Fruit fly (Drosophila melanogaster): ENCODE results near the gene CG32071.

Gene CG32071

DNA sequence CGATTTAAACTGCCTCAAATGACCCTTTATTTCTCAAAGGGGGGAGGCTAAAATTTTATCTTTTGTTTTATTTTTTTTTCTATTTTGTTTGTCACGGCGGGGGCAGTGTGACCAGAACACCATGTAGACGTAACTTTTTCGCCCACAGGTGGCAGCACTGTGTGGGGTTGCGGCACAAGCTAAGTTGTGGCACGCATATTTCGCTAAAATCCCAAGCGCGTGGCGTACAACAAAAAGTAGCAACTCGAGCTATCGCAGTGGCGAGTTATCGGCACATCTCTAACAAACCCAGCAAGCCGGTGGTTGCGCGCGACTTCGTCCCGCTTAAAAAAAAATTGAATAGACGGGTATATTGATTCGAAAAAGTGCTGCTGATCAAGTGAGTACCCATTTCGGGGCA, 19.4 kb upstream of the CG32071 start, which contains the start of the genes Ufd1 and NaPi-III:
TSS of gene Ufd1 (minus strand) at position 129 of the 400 bp plus-strand sequence.
TSS of gene NaPi-III (plus strand) at position 261 of the 400 bp plus-strand sequence.
- peak; percentile 22 for TF ChIP-seq noc (tag; optimal IDR thresholded peaks at IDR 0.05)

DNA sequence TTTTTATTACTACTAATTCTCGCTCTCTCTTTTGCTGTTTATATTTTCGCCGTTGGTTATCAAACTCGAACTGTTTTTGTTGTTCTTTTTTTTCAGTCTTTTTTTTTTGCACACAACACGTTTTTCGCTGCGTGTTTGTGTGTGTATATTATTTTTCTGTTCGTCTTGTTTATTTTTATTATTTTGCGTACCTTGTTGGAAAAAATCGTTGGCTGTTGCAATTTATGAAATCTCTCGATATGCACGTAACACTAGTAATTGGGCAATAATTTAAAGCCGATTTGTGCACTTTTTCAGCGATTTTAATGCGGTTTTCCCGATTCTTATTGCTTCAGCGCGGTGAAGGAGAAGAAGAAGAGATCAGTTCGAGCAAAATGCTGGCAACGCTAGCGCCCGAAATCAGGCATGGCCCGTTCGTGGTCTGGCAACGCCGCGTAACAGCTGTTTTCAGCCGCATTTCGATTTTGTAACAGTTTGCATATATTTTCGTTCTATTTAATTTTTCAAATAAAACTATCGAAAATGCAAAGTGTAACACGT, 16.8 kb upstream of the CG32071 start, which contains the start of the genes FoxK and mRpL2:
TSS of gene FoxK (minus strand) at position 365 of the 540 bp plus-strand sequence.
TSS of gene mRpL2 (plus strand) at position 429 of the 540 bp plus-strand sequence.
- peak; percentile 13 for TF ChIP-seq noc (tag; optimal IDR thresholded peaks at IDR 0.05)

DNA sequence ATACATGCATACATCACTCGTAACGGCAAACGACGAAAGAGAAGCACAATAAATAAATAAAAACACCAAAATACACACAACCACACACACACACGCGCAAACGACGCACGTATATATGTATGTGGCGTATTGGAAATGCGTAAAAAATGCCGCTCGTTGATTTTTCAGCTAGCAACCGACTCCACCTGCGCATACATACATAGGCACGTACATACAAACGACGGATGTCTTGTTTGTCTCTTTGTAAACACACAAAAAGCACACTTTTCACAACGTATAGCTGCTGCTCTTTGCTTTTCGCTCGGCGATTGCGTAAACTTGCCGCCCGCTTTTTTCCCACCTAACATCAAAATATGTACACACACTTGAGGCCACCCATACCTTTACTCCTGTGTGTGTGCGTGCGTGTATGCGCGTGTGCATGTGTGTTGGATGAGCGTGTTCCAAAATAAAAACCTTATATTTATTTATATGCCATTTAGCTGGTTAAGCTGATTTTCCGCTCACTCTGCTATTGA, 16.3 kb upstream of the CG32071 start:
- TF ChIP-seq noc (tag; optimal IDR thresholded peaks at IDR 0.05), result peak; percentile 8

DNA sequence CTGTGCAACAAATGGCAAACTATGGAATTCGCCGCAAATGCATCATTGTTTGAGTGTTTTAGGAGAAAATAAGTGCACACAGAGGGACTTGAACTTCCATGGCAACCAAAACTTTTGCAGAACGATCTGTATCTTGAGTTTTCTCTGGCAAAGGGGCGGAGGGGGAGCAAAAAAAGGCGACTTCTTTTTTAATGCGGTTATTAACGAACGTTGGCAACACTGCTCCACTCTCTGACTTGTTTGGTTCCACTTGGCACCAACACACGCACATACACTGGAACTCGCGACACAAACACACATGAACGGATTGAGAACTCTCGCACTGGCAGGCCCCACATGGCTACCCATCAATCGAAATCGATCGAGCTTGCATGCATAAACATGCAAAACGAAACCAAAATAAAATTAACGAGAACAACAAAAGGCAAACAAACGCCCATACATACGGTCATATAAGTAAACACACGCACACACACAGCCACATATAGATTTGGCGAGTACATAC, 15.8 kb upstream of the CG32071 start:
- TF ChIP-seq noc (tag; optimal IDR thresholded peaks at IDR 0.05), result no peak

DNA sequence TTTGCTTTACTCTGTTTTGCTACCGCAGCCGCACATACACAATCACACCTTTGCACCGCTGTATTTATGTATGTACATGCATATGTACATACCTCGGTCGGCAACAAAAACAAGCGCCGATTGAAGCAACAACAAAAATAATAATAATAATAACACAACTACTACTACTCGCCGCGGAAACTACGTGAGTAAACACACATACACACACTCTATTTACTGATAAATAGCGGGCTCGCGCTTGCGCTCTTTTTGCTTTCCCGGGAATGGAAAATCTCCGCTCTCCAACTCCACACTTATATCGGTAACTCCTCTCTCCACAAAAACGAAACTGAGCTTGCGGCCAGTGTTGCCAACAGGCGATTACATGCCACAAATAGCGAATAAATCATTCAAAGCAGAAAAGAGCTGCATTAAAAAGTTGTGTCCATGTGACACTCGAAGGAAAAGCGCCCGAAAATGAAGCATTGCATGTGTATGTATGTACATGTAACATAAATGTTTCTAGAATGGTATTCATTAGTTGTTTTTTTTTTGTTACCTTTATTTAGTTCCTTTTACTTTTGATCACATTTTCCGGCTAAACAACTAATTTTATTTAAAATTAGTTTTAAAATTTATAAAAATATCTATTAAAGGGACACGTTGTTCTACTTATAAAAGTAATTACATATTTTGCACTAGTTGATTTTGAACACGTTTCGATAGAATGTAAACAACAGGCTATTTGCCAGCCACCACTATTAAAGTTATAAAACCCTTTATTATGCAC, 15.1 kb upstream of the CG32071 start:
- TF ChIP-seq noc (tag; optimal IDR thresholded peaks at IDR 0.05), result peak; percentile 38

DNA sequence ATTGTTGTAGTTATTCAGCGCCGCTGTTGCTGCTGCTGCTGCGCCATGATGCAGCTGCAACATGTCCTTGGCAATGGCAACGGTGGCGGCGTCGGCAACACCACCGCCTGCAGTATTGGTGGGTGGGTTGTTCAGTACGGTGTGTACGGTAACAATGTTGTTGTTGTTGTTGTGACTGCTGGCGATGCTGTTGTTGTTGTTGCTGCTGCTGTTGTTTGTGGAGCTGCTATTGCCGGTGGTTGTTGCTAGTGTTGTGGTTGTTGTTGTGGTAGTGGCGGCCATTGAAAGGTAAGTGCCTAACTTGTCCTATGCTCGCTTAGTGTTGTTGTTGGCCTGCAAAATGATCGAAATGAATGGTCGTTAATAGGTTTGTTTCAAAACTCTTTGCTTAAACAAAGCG, 14.1 kb upstream of the CG32071 start:
- TF ChIP-seq noc (tag; optimal IDR thresholded peaks at IDR 0.05), result no peak

DNA sequence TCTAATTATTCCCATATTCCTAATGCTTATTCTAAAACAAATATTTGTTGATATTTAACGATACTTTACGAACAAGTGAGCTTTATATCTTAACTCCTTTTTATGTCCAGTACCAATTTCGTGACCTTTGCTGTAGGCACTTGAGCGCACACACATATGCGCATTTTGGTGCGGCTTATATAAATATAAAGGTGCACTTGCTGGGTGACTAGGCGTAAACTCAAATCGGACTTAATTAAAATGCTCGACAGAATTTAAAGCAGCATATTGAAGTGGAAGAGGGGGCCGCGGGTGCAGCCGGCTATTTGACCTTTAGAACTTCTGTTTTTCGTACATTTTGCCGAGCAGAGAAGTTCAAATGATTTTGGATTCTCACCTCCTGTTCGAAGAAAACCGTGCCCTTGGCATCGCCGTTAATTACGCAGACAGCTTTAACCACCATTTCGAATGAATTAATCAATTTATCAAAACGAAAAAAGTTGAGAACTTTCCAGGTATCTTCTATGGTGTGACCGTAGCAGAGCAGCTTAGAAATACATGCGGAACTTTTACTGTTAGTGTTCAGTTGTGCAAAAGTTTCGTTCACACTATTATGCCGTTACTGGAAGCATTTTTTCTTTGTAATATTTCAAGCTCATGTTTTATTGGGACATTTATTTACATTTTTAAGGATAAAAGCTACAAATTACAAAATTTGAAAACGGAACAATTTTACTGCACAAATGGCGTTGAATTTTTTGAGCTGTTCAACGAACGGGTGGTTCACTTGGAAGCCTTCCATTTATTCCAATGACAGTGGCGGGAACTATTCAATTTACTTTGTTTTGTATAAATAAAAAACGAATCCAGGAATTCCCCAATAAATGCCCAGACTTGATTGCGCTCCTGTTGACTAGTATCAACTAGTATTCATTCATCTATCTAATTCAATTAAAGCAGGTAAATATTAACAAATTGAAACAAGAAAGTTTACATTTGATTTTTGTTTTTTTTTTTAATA, 9.8 kb upstream of the CG32071 start, which contains the start of gene Sod1:
TSS of gene Sod1 (minus strand) at position 543 of the 1,000 bp plus-strand sequence.
- TF ChIP-seq noc (tag; optimal IDR thresholded peaks at IDR 0.05), result peak; percentile 44

DNA sequence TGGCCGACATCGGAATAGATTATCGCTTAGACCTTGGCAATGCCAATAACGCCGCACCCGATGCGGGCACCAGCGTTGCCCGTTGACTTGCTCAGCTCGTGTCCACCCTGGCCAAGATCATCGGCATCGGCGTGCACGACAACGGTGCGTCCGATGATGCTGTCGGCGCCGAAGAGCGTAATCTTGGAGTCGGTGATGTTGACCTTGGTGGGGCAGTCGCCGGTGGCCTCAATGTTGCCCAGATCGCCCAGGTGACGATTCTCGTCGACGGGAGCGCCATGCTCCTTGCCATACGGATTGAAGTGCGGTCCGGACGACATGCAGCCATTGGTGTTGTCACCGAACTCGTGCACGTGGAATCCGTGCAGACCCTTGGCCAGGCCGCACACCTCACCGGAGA, 8.8 kb upstream of the CG32071 start:
- TF ChIP-seq noc (tag; optimal IDR thresholded peaks at IDR 0.05), result no peak

DNA sequence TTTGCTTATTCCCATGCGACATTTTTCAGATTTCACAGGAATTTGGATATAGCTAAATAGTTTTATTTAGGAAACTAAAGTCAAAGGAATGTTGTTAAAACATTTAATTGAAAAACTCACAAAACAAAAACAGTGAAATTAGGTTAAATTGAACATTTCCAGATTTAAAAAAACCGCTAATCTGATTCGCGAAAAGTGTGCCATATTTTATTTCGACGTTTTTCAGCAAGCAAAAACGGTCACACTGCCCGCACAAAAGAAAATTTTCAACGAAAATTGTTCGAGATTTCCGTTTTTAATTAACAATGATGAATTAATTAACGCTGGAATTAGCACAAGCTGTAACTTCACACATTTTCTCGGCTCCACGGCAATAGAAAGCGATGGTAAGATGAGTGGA, 5.8 kb upstream of the CG32071 start, which contains the start of the genes CG34012 and emei:
TSS of gene CG34012 (minus strand) at position 52 of the 400 bp plus-strand sequence.
TSS of gene emei (plus strand) at position 237 of the 400 bp plus-strand sequence.
- TF ChIP-seq noc (tag; optimal IDR thresholded peaks at IDR 0.05), result no peak

DNA sequence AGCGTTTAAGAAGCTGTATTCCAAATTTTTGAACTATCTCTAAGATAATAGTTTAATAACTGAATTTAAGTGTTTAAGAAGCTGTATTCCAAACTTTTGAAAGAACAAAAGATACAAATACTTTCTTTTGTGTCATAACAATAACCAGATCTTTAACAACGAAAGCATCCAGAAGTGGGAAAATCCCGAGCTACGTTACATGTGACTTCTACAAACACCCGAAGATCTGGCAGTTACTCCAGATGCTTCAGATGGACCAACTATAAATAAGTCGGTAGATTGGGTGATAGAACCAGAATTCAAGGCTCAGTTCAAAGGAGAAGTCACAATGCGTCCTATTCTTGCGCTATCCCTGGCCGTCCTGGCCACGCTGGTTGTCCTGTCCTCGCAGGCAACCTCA, 4.3 kb upstream of the CG32071 start, which contains the start of gene CG12522:
TSS of gene CG12522 (plus strand) at position 301 of the 400 bp plus-strand sequence.
- no peak for TF ChIP-seq noc (tag; optimal IDR thresholded peaks at IDR 0.05)

DNA sequence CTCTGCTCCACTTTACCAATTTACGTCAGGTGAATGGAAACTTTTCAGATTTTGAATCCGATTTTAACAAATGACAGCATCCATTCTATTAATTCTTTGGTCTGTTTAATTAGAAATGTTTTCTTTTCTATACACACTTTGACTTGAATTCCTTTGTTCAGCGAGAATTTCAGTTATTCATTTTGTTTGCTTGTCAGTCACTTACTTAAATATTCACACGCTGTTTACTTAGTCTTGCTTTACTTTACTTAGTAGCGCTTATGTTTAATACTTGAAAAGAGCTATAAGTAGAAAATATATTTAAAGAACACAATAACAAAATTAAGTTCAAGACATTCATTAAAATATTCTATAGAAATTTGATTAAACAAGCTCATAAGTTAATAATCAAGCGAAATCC, 3.8 kb upstream of the CG32071 start, which contains the start of gene CG32073:
TSS of gene CG32073 (minus strand) at position 151 of the 400 bp plus-strand sequence.
- TF ChIP-seq noc (tag; optimal IDR thresholded peaks at IDR 0.05), result no peak

DNA sequence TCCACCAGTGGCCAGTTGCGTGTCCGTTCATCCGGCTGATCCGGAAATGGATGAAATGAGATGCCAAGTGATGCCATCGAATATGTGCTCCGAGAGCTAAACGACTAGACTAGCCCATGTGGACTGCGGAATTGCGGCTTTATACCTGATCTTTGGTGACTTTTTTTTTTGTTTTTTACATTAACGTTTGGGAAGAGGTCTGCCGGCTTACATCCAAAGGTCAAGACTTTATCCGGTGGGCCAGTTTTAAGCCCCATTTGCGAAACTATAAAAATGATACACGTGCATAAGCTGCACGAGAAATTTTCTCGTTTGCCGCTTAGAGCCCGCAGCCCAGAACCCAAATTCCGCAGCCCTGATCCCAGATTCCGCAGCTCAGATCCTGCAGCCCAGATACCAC, 743 bp downstream of the CG32071 start, which contains the start of gene Elo68alpha:
TSS of gene Elo68alpha (minus strand) at position 101 of the 400 bp plus-strand sequence.
- no peak for TF ChIP-seq noc (tag; optimal IDR thresholded peaks at IDR 0.05)

DNA sequence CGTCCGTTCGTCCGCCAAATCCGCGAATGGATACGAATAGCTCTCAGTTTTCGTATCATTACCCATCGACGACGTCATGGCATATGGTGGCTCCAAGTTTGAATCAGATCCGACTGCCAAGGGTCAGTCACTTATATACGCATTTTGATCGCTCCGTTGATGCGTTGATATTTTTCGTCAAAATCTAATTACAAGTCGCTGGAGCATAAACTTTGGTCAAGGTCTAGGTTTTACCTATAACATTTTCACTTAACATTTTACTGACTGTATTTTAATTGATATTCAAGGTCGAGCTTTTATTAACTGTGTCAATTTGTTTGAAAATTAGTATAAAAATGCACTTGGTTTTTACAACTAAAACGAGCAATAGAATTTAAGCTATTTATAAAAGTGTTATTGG, 2.1 kb downstream of the CG32071 start, which contains the start of gene Elo68beta:
TSS of gene Elo68beta (minus strand) at position 101 of the 400 bp plus-strand sequence.
- TF ChIP-seq noc (tag; optimal IDR thresholded peaks at IDR 0.05), result no peak

DNA sequence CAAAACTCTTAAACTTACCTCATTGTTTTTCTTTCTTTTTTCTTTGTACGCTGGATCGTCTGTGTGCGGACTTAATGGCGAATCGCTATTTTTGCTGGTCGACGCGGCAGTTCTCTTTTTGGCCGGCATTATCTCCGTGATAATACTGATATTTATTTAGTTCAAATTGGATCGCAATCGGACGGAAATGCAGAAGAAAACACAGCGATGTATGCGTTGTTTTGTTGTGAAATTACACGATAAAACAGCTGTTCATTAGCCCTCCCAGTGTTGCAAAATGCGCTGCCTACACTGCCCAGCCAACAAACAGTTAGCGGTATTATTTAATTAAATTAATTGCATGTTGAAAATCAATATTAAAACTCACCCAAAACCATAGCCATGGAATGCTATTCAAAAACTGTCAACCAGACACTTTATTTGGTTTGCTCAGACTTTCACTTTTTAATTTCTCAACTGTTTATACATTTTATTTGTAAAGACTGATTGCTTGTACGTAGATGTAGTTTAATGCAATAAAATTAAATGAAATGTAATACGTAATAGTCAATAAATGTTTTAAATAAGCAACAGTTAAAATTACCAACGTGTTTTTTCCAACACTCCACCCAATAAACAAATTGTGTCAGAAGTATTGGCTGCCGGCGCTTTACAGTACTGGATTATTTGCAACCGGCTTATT, 5.5 kb downstream of the CG32071 start, which contains the start of the genes Irbp18 and APP-BP1:
TSS of gene Irbp18 (minus strand) at position 205 of the 682 bp plus-strand sequence.
TSS of gene APP-BP1 (plus strand) at position 431 of the 682 bp plus-strand sequence.
- TF ChIP-seq noc (tag; optimal IDR thresholded peaks at IDR 0.05), result peak; percentile 94

Measured in whole organism, larva.